Fruit fly (Drosophila melanogaster) whole organism, pupa: ENCODE measurements around the gene CG11155.

Experiments
- Ets98B ChIP-seq: fragments of 200-800 bp; sonication (Bioruptor generic); IDR thresholded peaks from 2 replicates; pipeline ENCODE4 v1.3.6; 2022; ENCODE audit warnings: missing biosample characterization, missing genetic modification characterization
- rn ChIP-seq: fragments of 200-800 bp; sonication (Bioruptor generic); IDR thresholded peaks from 2 replicates; pipeline ENCODE4 v1.3.6; 2022; ENCODE audit warnings: missing biosample characterization, missing genetic modification characterization

dm6 chr4:1121888-1122287 lies 4.5 kb upstream of the CG11155 start:
- TF ChIP-seq rn (no peak), Ets98B (GFP tag; lab: Robert Waterston, UW) (no peak)
